Worm (Caenorhabditis elegans) whole organism, midembryonic: ENCODE data around the gene clec-149.

Source experiments
- T22C8.4 ChIP-seq: fragments of 200-800 bp; sonication (Bioruptor generic); IDR thresholded peaks from 2 replicates; pipeline ENCODE4 v1.3.6; 2022; ENCODE audit warnings: missing genetic modification characterization, missing compliant biosample characterization
- cog-1 ChIP-seq: sonication (generic microtip); optimal IDR thresholded peaks from 2 replicates; lab custom pipeline; 2016; ENCODE audit warnings: missing genetic modification characterization, missing compliant biosample characterization
- flt-1 ChIP-seq: fragments of 200-800 bp; sonication (Bioruptor generic); IDR thresholded peaks from 2 replicates; pipeline ENCODE4 v1.3.6; 2022; ENCODE audit warnings: missing genetic modification characterization, missing compliant biosample characterization
- klf-2 ChIP-seq: fragments of 200-800 bp; sonication (Bioruptor generic); conservative IDR thresholded peaks from 2 replicates; pipeline ENCODE4 v1.3.6; 2022; ENCODE audit warnings: missing genetic modification reagents, missing genetic modification characterization, missing compliant biosample characterization
- med-1 ChIP-seq: sonication (generic microtip); optimal IDR thresholded peaks from 2 replicates; lab custom pipeline; 2017; ENCODE audit warnings: missing genetic modification characterization, mild to moderate bottlenecking, missing compliant biosample characterization, antibody characterized with exemption, missing genetic modification reagents; ENCODE audit not compliant: insufficient read depth
- ref-1 ChIP-seq: fragments of 200-800 bp; sonication (Bioruptor generic); conservative IDR thresholded peaks from 2 replicates; pipeline ENCODE4 v1.3.6; 2022; ENCODE audit warnings: missing genetic modification reagents, missing genetic modification characterization, missing compliant biosample characterization
- tab-1 ChIP-seq: fragments of 200-800 bp; sonication (Bioruptor generic); IDR thresholded peaks from 2 replicates; pipeline ENCODE4 v1.3.6; 2022; ENCODE audit warnings: missing genetic modification characterization, missing compliant biosample characterization
- ztf-23 ChIP-seq: fragments of 200-800 bp; sonication (Bioruptor generic); IDR thresholded peaks from 2 replicates; pipeline ENCODE4 v1.3.6; 2022; ENCODE audit warnings: missing genetic modification reagents, missing genetic modification characterization, missing compliant biosample characterization
- ztf-29 ChIP-seq: fragments of 200-800 bp; sonication (Bioruptor generic); IDR thresholded peaks from 2 replicates; pipeline ENCODE4 v1.3.6; 2022; ENCODE audit warnings: missing genetic modification reagents, missing genetic modification characterization, missing compliant biosample characterization

- TF ChIP-seq tab-1 (GFP tag; lab: Robert Waterston, UW), result no peak
- TF ChIP-seq ref-1, result no peak
- no peak for TF ChIP-seq cog-1
- TF ChIP-seq med-1 (GFP tag; lab: Kevin White, UChicago), result no peak
- no peak for TF ChIP-seq klf-2 (GFP tag; lab: Robert Waterston, UW)
- TF ChIP-seq ztf-23 (GFP tag; lab: Robert Waterston, UW), result no peak
- no peak for TF ChIP-seq flt-1 (GFP tag; lab: Robert Waterston, UW)
- no peak for TF ChIP-seq T22C8.4 (GFP tag; lab: Robert Waterston, UW)
- no peak for TF ChIP-seq ztf-29
These were observed 27.9 kb upstream of the clec-149 start, which contains the start of gene trpp-11 for ce11 chrIII:794984-795596.
